Fruit fly (Drosophila melanogaster) whole organism, embryonic: ENCODE measurements around the gene CG3078.

Experiments
- Ada2b ChIP-seq: fragments of 200-800 bp; sonication (Bioruptor generic); IDR thresholded peaks from 2 replicates; pipeline ENCODE4 v1.3.6; 2022; ENCODE audit warnings: missing biosample characterization, missing genetic modification characterization
- B-H1 ChIP-seq: fragments of 200-800 bp; sonication (Bioruptor generic); IDR thresholded peaks from 3 replicates; pipeline ENCODE4 v1.3.6; 2022; ENCODE audit warnings: missing biosample characterization, missing genetic modification characterization
- BtbVII ChIP-seq: fragments of 200-800 bp; sonication (Bioruptor generic); optimal IDR thresholded peaks from 3 replicates; lab custom pipeline; 2017; ENCODE audit warnings: missing biosample characterization, mild to moderate bottlenecking, missing genetic modification characterization
- CG10267 ChIP-seq: fragments of 200-800 bp; sonication (Bioruptor generic); optimal IDR thresholded peaks from 2 replicates; lab custom pipeline; 2018; ENCODE audit warnings: missing biosample characterization, mild to moderate bottlenecking, missing genetic modification characterization, moderate library complexity
- CG10654 ChIP-seq: fragments of 200-800 bp; sonication (Bioruptor generic); optimal IDR thresholded peaks from 2 replicates; lab custom pipeline; 2016; ENCODE audit warnings: missing biosample characterization, missing genetic modification characterization
- CG11398 ChIP-seq: fragments of 200-800 bp; sonication (Bioruptor generic); optimal IDR thresholded peaks from 2 replicates; lab custom pipeline; 2016; ENCODE audit warnings: missing biosample characterization, missing genetic modification characterization
- CG11695 ChIP-seq: fragments of 200-800 bp; sonication (Bioruptor generic); IDR thresholded peaks from 3 replicates; pipeline ENCODE4 v1.3.6; 2022; ENCODE audit warnings: missing biosample characterization, missing genetic modification characterization
- CG13775 ChIP-seq: fragments of 200-800 bp; sonication (Bioruptor generic); optimal IDR thresholded peaks from 3 replicates; lab custom pipeline; 2017; ENCODE audit warnings: missing biosample characterization, mild to moderate bottlenecking, missing genetic modification characterization
- CG15073 ChIP-seq: fragments of 200-800 bp; sonication (Bioruptor generic); optimal IDR thresholded peaks from 2 replicates; lab custom pipeline; 2016; ENCODE audit warnings: missing biosample characterization, missing genetic modification characterization
- CG15696 ChIP-seq: fragments of 200-800 bp; sonication (Bioruptor generic); optimal IDR thresholded peaks from 2 replicates; lab custom pipeline; 2019; ENCODE audit warnings: missing biosample characterization, mild to moderate bottlenecking, missing genetic modification characterization, moderate library complexity
- CG17802 ChIP-seq: fragments of 200-800 bp; sonication (Bioruptor generic); optimal IDR thresholded peaks from 2 replicates; lab custom pipeline; 2018; ENCODE audit warnings: missing biosample characterization, mild to moderate bottlenecking, missing genetic modification characterization, moderate library complexity
- CG31441 ChIP-seq: fragments of 200-800 bp; sonication (Bioruptor generic); IDR thresholded peaks from 2 replicates; pipeline ENCODE4 v1.3.6; 2022; ENCODE audit warnings: missing biosample characterization, missing genetic modification characterization
- CG33557 ChIP-seq: fragments of 200-800 bp; sonication (Bioruptor generic); optimal IDR thresholded peaks from 2 replicates; lab custom pipeline; 2019; ENCODE audit warnings: missing biosample characterization, mild to moderate bottlenecking, missing genetic modification characterization, moderate library complexity
- CG3407 ChIP-seq: fragments of 200-800 bp; sonication (Bioruptor generic); optimal IDR thresholded peaks from 2 replicates; lab custom pipeline; 2018; ENCODE audit warnings: missing biosample characterization, mild to moderate bottlenecking, missing genetic modification characterization
- CG3838 ChIP-seq: fragments of 200-800 bp; sonication (Bioruptor generic); optimal IDR thresholded peaks from 3 replicates; lab custom pipeline; 2016; ENCODE audit warnings: missing biosample characterization, missing genetic modification characterization
- CG9215 ChIP-seq: fragments of 200-800 bp; sonication (Bioruptor generic); IDR thresholded peaks from 2 replicates; pipeline ENCODE4 v1.3.6; 2022; ENCODE audit warnings: missing biosample characterization, missing genetic modification characterization
- CG9437 ChIP-seq: fragments of 200-800 bp; sonication (Bioruptor generic); optimal IDR thresholded peaks from 2 replicates; lab custom pipeline; 2018; ENCODE audit warnings: missing biosample characterization, mild to moderate bottlenecking, missing genetic modification characterization
- CG9727 ChIP-seq: fragments of 200-800 bp; sonication (Bioruptor generic); optimal IDR thresholded peaks from 3 replicates; lab custom pipeline; 2017; ENCODE audit warnings: missing biosample characterization, mild to moderate bottlenecking, missing genetic modification characterization
- CkIIα-i1 ChIP-seq: fragments of 200-800 bp; sonication (Bioruptor generic); IDR thresholded peaks from 2 replicates; pipeline ENCODE4 v1.3.6; 2022; ENCODE audit warnings: missing biosample characterization, missing genetic modification characterization
- CrebB ChIP-seq: fragments of 200-800 bp; sonication (Bioruptor generic); optimal IDR thresholded peaks from 3 replicates; lab custom pipeline; 2018; ENCODE audit warnings: missing biosample characterization, mild to moderate bottlenecking, missing genetic modification characterization
- D ChIP-seq, 2 experiments: fragments of 200-800 bp in 1 of 2; fragments of >200 bp in 1 of 2; sonication (Bioruptor generic) in 1 of 2; optimal IDR thresholded peaks; 2 replicates in 1 of 2; 3 replicates in 1 of 2; lab custom pipeline; 2017; ENCODE audit warnings: mild to moderate bottlenecking in 1 of 2, missing biosample characterization in 1 of 2, missing genetic modification characterization in 1 of 2, missing genetic modification reagents in 1 of 2
- GATAe ChIP-seq: fragments of 200-800 bp; sonication (Bioruptor generic); conservative IDR thresholded peaks from 2 replicates; pipeline ENCODE4 v1.3.6; 2022; ENCODE audit warnings: missing biosample characterization, missing genetic modification characterization
- Lhr ChIP-seq: fragments of 200-800 bp; sonication (Bioruptor generic); optimal IDR thresholded peaks from 3 replicates; lab custom pipeline; 2017; ENCODE audit warnings: mild to moderate bottlenecking, missing biosample characterization, missing genetic modification reagents, missing genetic modification characterization
- Lpt ChIP-seq: fragments of >200 bp; optimal IDR thresholded peaks from 2 replicates; lab custom pipeline; 2018; ENCODE audit warnings: missing biosample characterization, missing genetic modification characterization
- MBD-R2 ChIP-seq: fragments of 200-800 bp; sonication (Bioruptor generic); IDR thresholded peaks from 2 replicates; pipeline ENCODE4 v1.3.6; 2022; ENCODE audit warnings: missing biosample characterization, missing genetic modification characterization
- Mes4 ChIP-seq: fragments of 200-800 bp; sonication (Bioruptor generic); optimal IDR thresholded peaks from 2 replicates; lab custom pipeline; 2016; ENCODE audit warnings: missing biosample characterization, missing genetic modification characterization
- Optix ChIP-seq: fragments of 200-800 bp; sonication (Bioruptor generic); IDR thresholded peaks from 3 replicates; pipeline ENCODE4 v1.3.6; 2022; ENCODE audit warnings: missing biosample characterization, missing genetic modification characterization
- Stat92E ChIP-seq, 3 experiments: fragments of >200 bp in 2 of 3; fragments of 200-800 bp in 1 of 3; sonication (Bioruptor generic) in 1 of 3; optimal IDR thresholded peaks; 2 replicates each; lab custom pipeline; 2017 to 2019; ENCODE audit warnings: missing biosample characterization in 3 of 3, missing genetic modification characterization in 3 of 3, mild to moderate bottlenecking in 1 of 3, moderate library complexity in 1 of 3
- al ChIP-seq: fragments of 200-800 bp; sonication (Bioruptor generic); IDR thresholded peaks from 2 replicates; pipeline ENCODE4 v1.3.6; 2022; ENCODE audit warnings: missing biosample characterization, missing genetic modification characterization
- ara ChIP-seq: fragments of 200-800 bp; sonication (Bioruptor generic); IDR thresholded peaks from 2 replicates; pipeline ENCODE4 v1.3.6; 2022; ENCODE audit warnings: missing biosample characterization, missing genetic modification characterization
- bowl ChIP-seq: fragments of 200-800 bp; sonication (Bioruptor generic); IDR thresholded peaks from 2 replicates; pipeline ENCODE4 v1.3.6; 2022; ENCODE audit warnings: missing biosample characterization, missing genetic modification characterization
- br ChIP-seq: fragments of >200 bp; optimal IDR thresholded peaks from 2 replicates; lab custom pipeline; 2017
- cad ChIP-seq: fragments of >200 bp; optimal IDR thresholded peaks from 2 replicates; lab custom pipeline; 2017; ENCODE audit warnings: missing biosample characterization, missing genetic modification characterization
- emc ChIP-seq: fragments of 200-800 bp; sonication (Bioruptor generic); optimal IDR thresholded peaks from 2 replicates; lab custom pipeline; 2016; ENCODE audit warnings: missing biosample characterization, missing genetic modification characterization
- gfzf ChIP-seq: fragments of 200-800 bp; sonication (Bioruptor generic); optimal IDR thresholded peaks from 2 replicates; lab custom pipeline; 2016; ENCODE audit warnings: missing biosample characterization, mild to moderate bottlenecking, missing genetic modification characterization, moderate library complexity
- h ChIP-seq: fragments of >200 bp; optimal IDR thresholded peaks from 2 replicates; lab custom pipeline; 2017
- her ChIP-seq: fragments of 200-800 bp; sonication (Bioruptor generic); optimal IDR thresholded peaks from 2 replicates; lab custom pipeline; 2016; ENCODE audit warnings: missing biosample characterization, missing genetic modification characterization
- hkb ChIP-seq, 2 experiments: fragments of 200-800 bp in 1 of 2; fragments of >200 bp in 1 of 2; sonication (Bioruptor generic) in 1 of 2; IDR thresholded peaks in 1 of 2; optimal IDR thresholded peaks in 1 of 2; 2 replicates each; pipeline versions ENCODE4 v1.3.6 to Lab custom; 2017 to 2022; ENCODE audit warnings: missing biosample characterization in 1 of 2, missing genetic modification characterization in 1 of 2
- hth ChIP-seq: fragments of >200 bp; optimal IDR thresholded peaks from 2 replicates; lab custom pipeline; 2017; ENCODE audit warnings: inconsistent platforms
- jigr1 ChIP-seq: fragments of 200-800 bp; sonication (Bioruptor generic); IDR thresholded peaks from 3 replicates; pipeline ENCODE4 v1.3.6; 2022; ENCODE audit warnings: missing biosample characterization, missing genetic modification characterization
- klu ChIP-seq: fragments of 200-800 bp; sonication (Bioruptor generic); IDR thresholded peaks from 2 replicates; pipeline ENCODE4 v1.3.6; 2022; ENCODE audit warnings: missing biosample characterization, missing genetic modification characterization
- lov ChIP-seq, 2 experiments: fragments of 200-800 bp in 1 of 2; fragments of >200 bp in 1 of 2; sonication (Bioruptor generic) in 1 of 2; IDR thresholded peaks in 1 of 2; optimal IDR thresholded peaks in 1 of 2; 2 replicates in 1 of 2; 3 replicates in 1 of 2; pipeline versions ENCODE4 v1.3.6 to Lab custom; 2017 to 2022; ENCODE audit warnings: missing biosample characterization in 1 of 2, missing genetic modification characterization in 1 of 2
- luna ChIP-seq: fragments of 200-800 bp; sonication (Bioruptor generic); optimal IDR thresholded peaks from 2 replicates; lab custom pipeline; 2016; ENCODE audit warnings: missing biosample characterization, missing genetic modification characterization
- mld ChIP-seq: fragments of 200-800 bp; sonication (Bioruptor generic); IDR thresholded peaks from 3 replicates; pipeline ENCODE4 v1.3.6; 2022; ENCODE audit warnings: missing biosample characterization, missing genetic modification characterization; ENCODE audit not compliant: partially characterized antibody
- ranshi ChIP-seq: fragments of 200-800 bp; sonication (Bioruptor generic); IDR thresholded peaks from 2 replicates; pipeline ENCODE4 v1.3.6; 2022; ENCODE audit warnings: missing biosample characterization, missing genetic modification characterization
- so ChIP-seq: fragments of 200-800 bp; sonication (Bioruptor generic); IDR thresholded peaks from 3 replicates; pipeline ENCODE4 v1.3.6; 2022; ENCODE audit warnings: missing biosample characterization, missing genetic modification characterization
- wdn ChIP-seq: fragments of 200-800 bp; sonication (Bioruptor generic); IDR thresholded peaks from 2 replicates; pipeline ENCODE4 v1.3.6; 2022; ENCODE audit warnings: missing biosample characterization, missing genetic modification characterization
- wor ChIP-seq: fragments of 200-800 bp; sonication (Bioruptor generic); IDR thresholded peaks from 2 replicates; pipeline ENCODE4 v1.3.6; 2022; ENCODE audit warnings: missing biosample characterization, missing genetic modification characterization
- zf30C ChIP-seq: fragments of 200-800 bp; sonication (Bioruptor generic); optimal IDR thresholded peaks from 3 replicates; lab custom pipeline; 2018; ENCODE audit warnings: missing biosample characterization, mild to moderate bottlenecking, missing genetic modification characterization
- zfh1 ChIP-seq: fragments of 200-800 bp; sonication (Bioruptor generic); IDR thresholded peaks from 3 replicates; pipeline ENCODE4 v1.3.6; 2022; ENCODE audit warnings: missing biosample characterization, missing genetic modification characterization

The CG3078 gene

DNA sequence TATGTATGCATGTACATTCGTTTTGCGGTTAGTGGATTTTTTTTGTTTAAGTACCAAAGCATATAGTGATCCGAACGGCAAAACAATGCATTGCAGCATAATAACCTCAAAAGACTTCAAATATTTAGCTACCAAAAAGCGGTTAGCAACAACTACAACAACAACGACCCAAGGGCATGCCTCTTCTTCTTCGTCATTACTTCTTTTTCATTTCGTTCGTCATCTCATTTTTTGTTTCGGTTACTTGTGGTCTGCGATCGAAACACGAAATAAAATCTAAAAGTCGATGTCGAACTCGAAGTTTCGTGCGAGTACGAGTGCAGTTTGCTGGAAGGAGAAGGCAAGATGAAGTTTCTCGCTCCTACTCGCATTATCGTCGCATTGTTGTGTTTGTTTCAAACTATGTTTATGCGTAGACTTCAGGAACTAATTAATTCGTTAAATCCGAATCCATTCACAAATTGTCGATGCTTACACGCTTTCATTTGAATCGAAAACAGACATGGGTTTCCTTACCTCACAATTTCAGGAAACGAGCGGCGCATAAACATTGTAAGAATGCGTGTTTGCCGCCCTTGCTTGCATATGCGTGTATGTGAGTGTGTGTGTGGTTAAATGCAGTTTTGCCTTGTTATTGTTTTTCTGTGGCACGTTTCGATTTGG lies 39.2 kb upstream of the CG3078 start (continued):
- TF ChIP-seq D (optimal IDR thresholded peaks at IDR 0.05; lab: Kevin White, UChicago): peak; percentile 7
- TF ChIP-seq D (GFP tag; optimal IDR thresholded peaks at IDR 0.05; lab: Kevin White, UChicago): peak; percentile 81
- TF ChIP-seq GATAe (GFP tag; lab: Robert Waterston, UW): no peak
- TF ChIP-seq MBD-R2 (GFP tag; lab: Robert Waterston, UW): 0 out of 2 replicates have a peak, but pooled peaks have one; percentile 13
- no peak for TF ChIP-seq h (lab: Kevin White, UChicago)
- TF ChIP-seq Lhr: peak; percentile 49
- no peak for TF ChIP-seq hth (lab: Kevin White, UChicago)
- TF ChIP-seq Ada2b (GFP tag; lab: Robert Waterston, UW): peak; percentile 72
- TF ChIP-seq CG9437 (GFP tag; lab: Kevin White, UChicago): peak; percentile 70
- TF ChIP-seq zfh1 (GFP tag; lab: Robert Waterston, UW): peak; percentile 95
- peak; percentile 15 for TF ChIP-seq BtbVII
- TF ChIP-seq wdn (GFP tag; lab: Robert Waterston, UW): no peak
- TF ChIP-seq luna (GFP tag; lab: Kevin White, UChicago): no peak
- TF ChIP-seq CG10267: peak; percentile 83
- TF ChIP-seq CG13775 (GFP tag; lab: Kevin White, UChicago): peak; percentile 70
- TF ChIP-seq CG33557 (GFP tag; lab: Kevin White, UChicago): peak; percentile 78
- TF ChIP-seq so: peak; percentile 88
- TF ChIP-seq jigr1 (GFP tag; lab: Robert Waterston, UW): 0 out of 3 replicates have a peak, but pooled peaks have one; percentile 13
- peak; percentile 10 for TF ChIP-seq emc (GFP tag; lab: Kevin White, UChicago)
- no peak for TF ChIP-seq lov (optimal IDR thresholded peaks at IDR 0.05; lab: Kevin White, UChicago)
- TF ChIP-seq lov (GFP tag; IDR thresholded peaks at IDR 0.05; lab: Robert Waterston, UW): peak; percentile 91
- TF ChIP-seq al (GFP tag; lab: Robert Waterston, UW): no peak
- peak; percentile 95 for TF ChIP-seq ara (GFP tag; lab: Robert Waterston, UW)
- TF ChIP-seq CG9727 (GFP tag; lab: Kevin White, UChicago): peak; percentile 83
- peak; percentile 89 for TF ChIP-seq CG31441 (GFP tag; lab: Robert Waterston, UW)
- TF ChIP-seq ranshi (GFP tag; lab: Robert Waterston, UW): peak; percentile 71
- TF ChIP-seq wor (GFP tag; lab: Robert Waterston, UW): peak; percentile 68
- TF ChIP-seq CG9215: peak; percentile 27; the same call in 1 of the 2 replicates
- no peak for TF ChIP-seq zf30C (GFP tag; lab: Kevin White, UChicago)
- TF ChIP-seq br (lab: Kevin White, UChicago): no peak
- TF ChIP-seq klu (GFP tag; lab: Robert Waterston, UW): no peak
- TF ChIP-seq bowl: no peak
- no peak for TF ChIP-seq mld (GFP tag; lab: Robert Waterston, UW)
- no peak for TF ChIP-seq gfzf (GFP tag; lab: Kevin White, UChicago)
- peak; percentile 88 for TF ChIP-seq Mes4
- TF ChIP-seq CG3838: peak; percentile 41
- TF ChIP-seq CG17802 (tag; lab: Kevin White, UChicago): peak; percentile 68
- peak; percentile 81 for TF ChIP-seq her (GFP tag; lab: Kevin White, UChicago)
- peak; percentile 82 for TF ChIP-seq CG11695 (GFP tag; lab: Robert Waterston, UW)
- peak in 1 of 3 experiments; percentile 91 for TF ChIP-seq Stat92E (GFP tag; optimal IDR thresholded peaks at IDR 0.05; lab: Kevin White, UChicago)
- TF ChIP-seq CrebB (tag; lab: Kevin White, UChicago): peak; percentile 73
- TF ChIP-seq cad (GFP tag; lab: Kevin White, UChicago): no peak
- peak; percentile 90 for TF ChIP-seq Optix
- peak; percentile 74 for TF ChIP-seq CG10654 (GFP tag; lab: Kevin White, UChicago)
- TF ChIP-seq CkIIα-i1: no peak
- TF ChIP-seq B-H1: peak; percentile 60; the same call in 2 of the 3 replicates
- TF ChIP-seq CG11398 (GFP tag; lab: Kevin White, UChicago): peak; percentile 71
- no peak for TF ChIP-seq hkb (optimal IDR thresholded peaks at IDR 0.05; lab: Kevin White, UChicago)
- TF ChIP-seq hkb (GFP tag; IDR thresholded peaks at IDR 0.05; lab: Robert Waterston, UW): peak; percentile 87
- peak; percentile 75 for TF ChIP-seq CG15696 (tag; lab: Kevin White, UChicago)
- peak; percentile 83 for TF ChIP-seq CG3407 (GFP tag; lab: Kevin White, UChicago)
- TF ChIP-seq Lpt (GFP tag; lab: Kevin White, UChicago): no peak
- peak; percentile 42 for TF ChIP-seq CG15073 (GFP tag; lab: Kevin White, UChicago)
